Fruit fly (Drosophila melanogaster): Measurements from ENCODE around the gene Crtc.
A peak's percentile ranks its signal among the peaks of the same experiment; 100 is the strongest.

Crtc gene

DNA sequence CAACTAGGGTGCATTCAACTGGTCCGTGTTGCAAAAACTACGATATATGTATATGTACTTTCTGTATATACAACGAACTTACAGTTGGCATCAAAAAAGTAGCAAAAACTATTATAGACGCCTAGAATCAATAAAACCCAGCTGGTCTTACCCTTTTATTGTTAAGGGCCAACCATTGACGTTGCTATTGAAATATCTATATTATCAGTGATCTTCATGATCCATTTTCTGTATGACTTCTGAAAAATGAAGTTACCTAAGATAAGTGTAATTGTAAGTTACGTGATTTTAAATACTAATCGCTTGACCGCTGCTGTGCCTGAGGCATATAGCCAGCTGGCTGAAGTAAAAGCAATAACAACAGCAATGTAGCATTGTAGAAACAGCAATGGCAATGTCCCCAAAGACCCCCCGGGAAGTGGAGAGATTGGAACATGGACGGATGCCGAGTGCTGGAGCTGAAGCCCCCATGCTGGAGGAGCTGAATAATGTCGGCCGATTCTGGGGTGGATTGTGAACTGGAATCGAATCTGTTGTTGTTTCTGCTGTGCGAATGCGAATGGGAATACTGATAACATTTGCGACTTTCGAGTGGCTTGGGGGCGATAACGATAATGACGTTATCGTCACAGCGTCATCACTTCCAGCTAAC, 11.2 kb downstream of the Crtc start:
- TF ChIP-seq CG7101 (tag; optimal IDR thresholded peaks at IDR 0.05) (peak; percentile 55), CG33017 (tag; optimal IDR thresholded peaks at IDR 0.05) (peak; percentile 75), pad (GFP tag; optimal IDR thresholded peaks at IDR 0.05) (no peak), CG12768 (GFP tag; optimal IDR thresholded peaks at IDR 0.05) (peak; percentile 50), CG5204 (GFP tag; optimal IDR thresholded peaks at IDR 0.05) (peak; percentile 58), Clk (GFP tag; optimal IDR thresholded peaks at IDR 0.05) (no peak), Mnt (GFP tag; optimal IDR thresholded peaks at IDR 0.05) (peak; percentile 14), Crg-1 (GFP tag; optimal IDR thresholded peaks at IDR 0.05) (peak; percentile 32), Hr96 (GFP tag; optimal IDR thresholded peaks at IDR 0.05) (no peak), CG11617 (GFP tag; optimal IDR thresholded peaks at IDR 0.05) (peak; percentile 44), toe (GFP tag; optimal IDR thresholded peaks at IDR 0.05) (peak; percentile 17), CG7045 (GFP tag; optimal IDR thresholded peaks at IDR 0.05) (peak; percentile 80), kay (GFP tag; ENCODE audit: borderline replicate concordance) (no peak), CG14711 (tag; optimal IDR thresholded peaks at IDR 0.05) (peak; percentile 37), tj (GFP tag; optimal IDR thresholded peaks at IDR 0.05) (peak; percentile 39), CG1620 (GFP tag; optimal IDR thresholded peaks at IDR 0.05) (no peak), ovo (GFP tag; optimal IDR thresholded peaks at IDR 0.05) (no peak), bab1 (GFP tag; optimal IDR thresholded peaks at IDR 0.05) (peak; percentile 4), cnc (optimal IDR thresholded peaks at IDR 0.05) (no peak), cic (GFP tag; optimal IDR thresholded peaks at IDR 0.05) (peak; percentile 19)

DNA sequence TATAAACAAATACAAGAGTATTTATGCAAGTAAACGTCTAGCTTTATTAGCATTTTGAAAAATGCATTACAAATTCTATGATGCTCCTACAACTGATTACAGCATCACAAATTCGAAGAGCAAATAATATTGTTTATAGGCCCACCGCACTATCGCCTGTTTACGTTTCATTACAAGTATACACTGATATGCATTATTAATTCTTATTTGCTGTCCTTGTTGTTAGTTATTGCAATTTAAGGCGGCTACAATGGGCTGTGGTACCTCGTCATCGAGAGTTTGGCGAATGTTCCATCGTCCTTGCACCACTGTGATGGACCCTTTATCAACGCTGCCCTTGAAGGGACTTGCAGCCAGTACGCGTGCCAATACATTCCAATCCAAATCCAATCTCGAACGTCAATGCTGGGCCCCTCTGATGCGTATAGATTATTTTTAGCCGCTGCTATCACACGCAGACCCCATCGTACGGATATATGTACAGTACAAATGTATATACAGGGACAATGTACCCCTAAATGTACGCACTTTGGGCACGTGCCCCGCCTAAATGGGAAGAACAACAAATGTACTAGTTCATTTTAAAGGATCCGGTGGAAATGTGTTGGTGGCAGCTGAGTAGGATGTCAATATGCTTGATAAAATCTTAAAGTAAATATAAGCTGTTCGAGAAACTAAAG, 12.2 kb downstream of the Crtc start:
- TF ChIP-seq tj (GFP tag; optimal IDR thresholded peaks at IDR 0.05), result no peak
- TF ChIP-seq pad (GFP tag; optimal IDR thresholded peaks at IDR 0.05), result no peak
- TF ChIP-seq CG1620 (GFP tag; optimal IDR thresholded peaks at IDR 0.05), result no peak
- TF ChIP-seq CG14711 (tag; optimal IDR thresholded peaks at IDR 0.05), result no peak
- TF ChIP-seq CG12768 (GFP tag; optimal IDR thresholded peaks at IDR 0.05), result peak; percentile 14
- TF ChIP-seq kay (GFP tag; ENCODE audit: borderline replicate concordance), result peak; percentile 20
- no peak for TF ChIP-seq cic (GFP tag; optimal IDR thresholded peaks at IDR 0.05)
- TF ChIP-seq ovo (GFP tag; optimal IDR thresholded peaks at IDR 0.05), result no peak
- no peak for TF ChIP-seq bab1 (GFP tag; optimal IDR thresholded peaks at IDR 0.05)

DNA sequence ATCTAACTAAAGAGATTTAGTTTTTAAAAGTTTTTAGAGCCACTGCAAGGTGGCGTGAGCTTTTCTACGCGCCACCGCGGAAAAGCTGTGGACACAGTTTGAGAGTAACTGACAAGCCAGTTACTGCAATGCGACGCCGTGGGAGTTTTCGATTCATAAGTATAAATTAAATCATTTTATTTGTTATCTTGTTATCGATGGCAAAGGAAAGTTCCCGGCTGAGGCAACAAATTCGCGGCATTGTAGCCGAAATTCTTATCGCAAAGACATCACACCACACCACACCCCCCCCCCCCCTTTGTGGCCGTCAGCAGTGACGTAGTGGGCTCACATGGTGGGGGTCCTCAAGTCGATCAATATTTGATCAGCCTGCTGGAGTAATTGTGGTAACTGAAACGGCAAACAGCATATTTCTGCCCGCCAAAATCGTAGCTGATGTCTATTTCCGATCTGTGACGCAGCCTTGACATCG, 13.2 kb downstream of the Crtc start:
- TF ChIP-seq CG33017 (tag; optimal IDR thresholded peaks at IDR 0.05) (no peak), CG5204 (GFP tag; optimal IDR thresholded peaks at IDR 0.05) (no peak), CG12768 (GFP tag; optimal IDR thresholded peaks at IDR 0.05) (peak; percentile 39), CG1620 (GFP tag; optimal IDR thresholded peaks at IDR 0.05) (no peak), ovo (GFP tag; optimal IDR thresholded peaks at IDR 0.05) (peak; percentile 52), kay (GFP tag; ENCODE audit: borderline replicate concordance) (peak; percentile 64), pad (GFP tag; optimal IDR thresholded peaks at IDR 0.05) (peak; percentile 10), CG11617 (GFP tag; optimal IDR thresholded peaks at IDR 0.05) (peak; percentile 6), Crg-1 (GFP tag; optimal IDR thresholded peaks at IDR 0.05) (peak; percentile 45), Mnt (GFP tag; optimal IDR thresholded peaks at IDR 0.05) (no peak), cnc (optimal IDR thresholded peaks at IDR 0.05) (no peak), Hr96 (GFP tag; optimal IDR thresholded peaks at IDR 0.05) (no peak), toe (GFP tag; optimal IDR thresholded peaks at IDR 0.05) (peak; percentile 26), cic (GFP tag; optimal IDR thresholded peaks at IDR 0.05) (peak; percentile 43), CG7045 (GFP tag; optimal IDR thresholded peaks at IDR 0.05) (peak; percentile 36), bab1 (GFP tag; optimal IDR thresholded peaks at IDR 0.05) (no peak)

DNA sequence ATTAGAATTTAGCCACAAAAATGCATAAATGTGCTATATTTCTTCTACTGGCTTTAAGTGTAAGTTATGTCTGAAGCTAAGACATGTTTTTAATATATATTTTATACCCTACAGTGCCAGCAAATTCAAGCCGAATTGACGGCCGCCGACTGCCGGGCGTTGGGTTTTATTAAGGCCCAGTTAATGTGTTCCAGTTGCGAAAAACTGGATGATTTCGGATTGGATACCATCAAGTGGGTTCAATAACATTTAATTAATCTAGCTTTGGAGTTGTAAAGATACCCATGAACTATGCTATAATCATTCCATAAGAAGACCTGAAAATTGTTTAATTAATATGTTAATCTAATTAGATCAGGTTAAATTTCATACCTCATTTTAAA, 14.4 kb downstream of the Crtc start:
- TF ChIP-seq tj (GFP tag; optimal IDR thresholded peaks at IDR 0.05), result no peak
- TF ChIP-seq CG14711 (tag; optimal IDR thresholded peaks at IDR 0.05), result no peak
- TF ChIP-seq pad (GFP tag; optimal IDR thresholded peaks at IDR 0.05), result no peak
- peak; percentile 91 for TF ChIP-seq kay (GFP tag; ENCODE audit: borderline replicate concordance)
- TF ChIP-seq CG12768 (GFP tag; optimal IDR thresholded peaks at IDR 0.05), result no peak

DNA sequence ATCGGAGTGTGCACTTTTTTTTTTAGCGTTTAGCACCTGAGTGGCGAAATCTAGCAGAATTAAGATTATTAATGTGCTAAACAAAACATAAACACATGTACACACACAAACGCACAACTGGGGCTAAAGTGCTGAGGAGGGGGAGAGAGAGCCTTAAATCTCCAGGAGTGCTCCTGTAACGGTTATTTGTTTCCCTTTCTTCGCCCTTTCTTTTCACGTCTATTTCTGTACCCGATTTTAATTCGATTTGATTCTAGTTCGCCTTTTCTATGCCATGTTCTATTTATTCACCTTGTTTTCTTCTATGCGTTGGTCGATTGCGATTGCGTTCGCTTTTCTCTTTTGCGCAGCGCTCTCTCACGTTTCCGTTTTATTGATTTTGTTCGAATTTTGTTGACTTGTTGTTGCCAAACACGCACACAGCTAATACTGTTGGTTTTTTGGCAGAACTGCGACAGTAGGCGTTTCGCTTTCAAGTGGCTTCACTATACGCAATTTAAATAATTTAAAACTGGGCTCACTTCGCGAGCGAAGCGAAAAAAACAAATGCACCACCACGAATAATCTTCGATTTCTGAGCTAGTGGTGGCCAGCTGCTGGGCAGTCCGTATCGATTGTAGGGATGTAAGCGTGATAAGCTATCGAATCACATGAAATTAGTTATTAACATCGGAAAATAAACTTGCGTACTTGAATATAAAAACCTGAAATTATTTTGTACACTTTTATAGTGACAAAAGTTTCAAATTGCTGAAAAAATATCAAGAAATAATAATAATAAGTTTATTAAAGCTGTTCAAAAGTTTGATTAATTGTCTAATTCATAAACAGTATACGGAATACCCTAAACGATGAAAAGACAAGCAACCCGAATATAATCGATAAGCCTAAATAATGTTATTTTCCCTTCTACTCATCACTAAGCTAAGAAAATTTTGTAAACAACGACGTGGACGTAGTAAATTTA, 15.1 kb downstream of the Crtc start, which contains the start of the genes Krn, Ndfip and CG7484:
Gene Krn, minus strand, starts transcription at position 580 of the 967 bp plus-strand sequence.
Gene Ndfip, minus strand, starts transcription at position 580 of the 967 bp plus-strand sequence.
Gene CG7484, plus strand, starts transcription at position 917 of the 967 bp plus-strand sequence.
- peak; percentile 93 for TF ChIP-seq pad (GFP tag; optimal IDR thresholded peaks at IDR 0.05)
- peak; percentile 93 for TF ChIP-seq CG11617 (GFP tag; optimal IDR thresholded peaks at IDR 0.05)
- peak; percentile 95 for TF ChIP-seq bab1 (GFP tag; optimal IDR thresholded peaks at IDR 0.05)
- TF ChIP-seq Crg-1 (GFP tag; optimal IDR thresholded peaks at IDR 0.05), result peak; percentile 87
- peak; percentile 93 for TF ChIP-seq CG1620 (GFP tag; optimal IDR thresholded peaks at IDR 0.05)
- TF ChIP-seq ovo (GFP tag; optimal IDR thresholded peaks at IDR 0.05), result peak; percentile 81
- TF ChIP-seq kay (GFP tag; ENCODE audit: borderline replicate concordance), result peak; percentile 94
- TF ChIP-seq Hr96 (GFP tag; optimal IDR thresholded peaks at IDR 0.05), result peak; percentile 91
- peak; percentile 89 for TF ChIP-seq CG7045 (GFP tag; optimal IDR thresholded peaks at IDR 0.05)
- TF ChIP-seq toe (GFP tag; optimal IDR thresholded peaks at IDR 0.05), result peak; percentile 95
- peak; percentile 88 for TF ChIP-seq CG14711 (tag; optimal IDR thresholded peaks at IDR 0.05)
- TF ChIP-seq CG7101 (tag; optimal IDR thresholded peaks at IDR 0.05), result peak; percentile 95
- peak; percentile 67 for TF ChIP-seq Mnt (GFP tag; optimal IDR thresholded peaks at IDR 0.05)
- TF ChIP-seq CG12768 (GFP tag; optimal IDR thresholded peaks at IDR 0.05), result peak; percentile 92
- peak; percentile 89 for TF ChIP-seq Clk (GFP tag; optimal IDR thresholded peaks at IDR 0.05)
- TF ChIP-seq cic (GFP tag; optimal IDR thresholded peaks at IDR 0.05), result peak; percentile 52
- TF ChIP-seq CG33017 (tag; optimal IDR thresholded peaks at IDR 0.05), result peak; percentile 91
- TF ChIP-seq CG5204 (GFP tag; optimal IDR thresholded peaks at IDR 0.05), result peak; percentile 92
- peak; percentile 69 for TF ChIP-seq tj (GFP tag; optimal IDR thresholded peaks at IDR 0.05)
- no peak for TF ChIP-seq cnc (optimal IDR thresholded peaks at IDR 0.05)

All from whole organism, adult.